Fruit fly (Drosophila melanogaster) S2 (cell line): ENCODE data around the gene Polr2M.

ENCODE experiments used
- CG8478 ChIP-seq: fragments of >200 bp; optimal IDR thresholded peaks from 2 replicates; lab custom pipeline; 2018
- CTCF ChIP-seq, 2 experiments: fragments of >200 bp; optimal IDR thresholded peaks; 2 replicates each; lab custom pipeline; 2018

DNA sequence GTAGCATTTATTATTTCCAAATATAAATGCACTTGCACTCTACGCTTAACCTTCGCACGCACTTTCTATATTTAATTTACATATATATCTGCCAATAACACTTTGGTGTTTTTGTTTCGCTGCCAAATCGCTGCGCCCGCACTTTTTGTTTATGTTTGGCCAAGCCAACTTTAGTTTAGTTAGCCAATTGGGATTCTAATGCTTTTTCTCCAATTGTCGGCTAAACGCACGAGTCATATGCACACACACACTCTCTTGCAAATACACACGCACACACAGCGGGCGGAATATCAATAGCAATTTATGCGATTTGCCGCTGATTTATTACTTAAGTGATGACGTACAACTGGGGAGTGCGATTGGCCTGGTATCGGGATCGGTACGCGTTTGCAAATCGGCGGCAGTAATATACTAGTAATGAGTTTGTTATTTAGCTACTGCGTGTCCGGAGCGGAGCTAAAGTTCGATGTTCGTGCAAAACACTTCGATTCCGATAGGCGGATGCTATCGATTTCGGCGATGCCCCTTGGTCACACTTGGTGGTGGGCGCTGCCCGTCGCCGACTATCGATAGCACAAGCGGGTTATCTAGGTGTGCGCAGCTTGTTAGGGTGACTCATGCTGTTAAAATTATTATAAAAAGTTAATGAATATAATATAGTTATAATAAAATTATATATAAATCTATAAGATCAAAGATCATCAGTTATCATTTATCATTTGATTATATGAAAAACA, 3.0 kb upstream of the Polr2M start, which contains the start of gene vib:
- no peak for TF ChIP-seq CG8478 (lab: Kevin White, UChicago)
- TF ChIP-seq CTCF (optimal IDR thresholded peaks at IDR 0.05; lab: Kevin White, UChicago): no peak
